Worm (Caenorhabditis elegans) whole organism, L4 larva: Measurements from ENCODE around the gene cox-6C.

ENCODE experiments used
- T20F7.1 ChIP-seq: fragments of 200-800 bp; sonication (Bioruptor generic); optimal IDR thresholded peaks from 2 replicates; lab custom pipeline; 2018; ENCODE audit warnings: mild to moderate bottlenecking, missing genetic modification characterization, missing compliant biosample characterization
- nhr-10 ChIP-seq: fragments of 150-350 bp; optimal IDR thresholded peaks from 2 replicates; lab custom pipeline; 2014; ENCODE audit warnings: missing biosample characterization, missing genetic modification characterization
- nhr-28 ChIP-seq: fragments of 150-350 bp; optimal IDR thresholded peaks from 2 replicates; lab custom pipeline; 2014; ENCODE audit warnings: missing biosample characterization, missing genetic modification characterization
- snpc-4 ChIP-seq: fragments of 150-350 bp; optimal IDR thresholded peaks from 2 replicates; lab custom pipeline; 2014; ENCODE audit warnings: missing biosample characterization, missing genetic modification characterization
- vab-7 ChIP-seq: fragments of 200-800 bp; sonication (Bioruptor generic); IDR thresholded peaks from 2 replicates; pipeline ENCODE4 v1.3.6; 2022; ENCODE audit warnings: missing genetic modification reagents, missing genetic modification characterization, missing compliant biosample characterization

DNA sequence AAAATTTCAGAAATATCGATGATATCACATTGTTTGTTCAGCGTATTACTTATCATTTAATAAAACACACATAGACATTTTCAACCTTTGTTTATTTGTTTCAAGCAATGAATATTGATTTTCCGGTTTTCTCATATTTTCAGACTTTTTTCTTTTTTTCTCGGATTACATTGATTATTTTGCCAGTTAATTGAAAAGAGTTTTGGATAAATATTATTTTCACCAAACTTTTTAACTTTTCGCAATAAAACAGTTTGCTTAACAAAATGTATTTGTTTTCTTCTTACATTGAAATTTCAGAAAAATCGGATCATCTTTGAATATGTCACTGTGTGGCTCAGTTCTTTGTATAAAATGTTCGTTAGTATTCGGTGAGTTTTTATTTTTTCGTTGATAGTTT, 36.0 kb downstream of the cox-6C start, which contains the start of gene Y38C1AA.6:
- no peak for TF ChIP-seq snpc-4 (tag; lab: Kevin White, UChicago)
- TF ChIP-seq vab-7, result no peak
- no peak for TF ChIP-seq nhr-10 (tag; lab: Kevin White, UChicago)
- TF ChIP-seq T20F7.1, result no peak
- TF ChIP-seq nhr-28 (tag; lab: Kevin White, UChicago), result no peak
